Fruit fly (Drosophila melanogaster) whole organism, pupa: Measurements from ENCODE around the gene CycE.
"Not testable (repeated sequence)": the region's sequence is repeated elsewhere in the genome, so short reads cannot be mapped to it uniquely, and the experiment has no call there.

Source experiments
- CG14655 ChIP-seq: fragments of 200-800 bp; sonication (Bioruptor generic); optimal IDR thresholded peaks from 3 replicates; lab custom pipeline; 2017; ENCODE audit warnings: mild to moderate bottlenecking, missing biosample characterization, missing genetic modification reagents, missing genetic modification characterization
- CG32121 ChIP-seq: fragments of 200-800 bp; sonication (Bioruptor generic); IDR thresholded peaks from 2 replicates; pipeline ENCODE4 v1.3.6; 2022; ENCODE audit warnings: missing biosample characterization, missing genetic modification characterization
- CG8159 ChIP-seq: fragments of 200-800 bp; sonication (Bioruptor generic); optimal IDR thresholded peaks from 3 replicates; lab custom pipeline; 2018; ENCODE audit warnings: missing biosample characterization, mild to moderate bottlenecking, missing genetic modification characterization, moderate library complexity
- CG8301 ChIP-seq: fragments of 200-800 bp; sonication (Bioruptor generic); optimal IDR thresholded peaks from 2 replicates; lab custom pipeline; 2018; ENCODE audit warnings: missing biosample characterization, mild to moderate bottlenecking, missing genetic modification characterization
- D1 ChIP-seq: fragments of 200-800 bp; sonication (Bioruptor generic); optimal IDR thresholded peaks from 2 replicates; lab custom pipeline; 2018; ENCODE audit warnings: missing biosample characterization, mild to moderate bottlenecking, missing genetic modification characterization, moderate library complexity
- EcR ChIP-seq: fragments of 200-800 bp; sonication (Bioruptor generic); optimal IDR thresholded peaks from 3 replicates; lab custom pipeline; 2019; ENCODE audit warnings: missing biosample characterization, missing genetic modification characterization, mild to moderate bottlenecking, moderate library complexity, missing genetic modification reagents
- Pif1B ChIP-seq: fragments of 200-800 bp; sonication (Bioruptor generic); optimal IDR thresholded peaks from 3 replicates; lab custom pipeline; 2016; ENCODE audit warnings: missing biosample characterization, missing genetic modification characterization
- Snoo ChIP-seq: fragments of 200-800 bp; sonication (Bioruptor generic); optimal IDR thresholded peaks from 3 replicates; lab custom pipeline; 2017; ENCODE audit warnings: missing biosample characterization, mild to moderate bottlenecking, missing genetic modification characterization, inconsistent platforms
- fd96Ca ChIP-seq: fragments of 200-800 bp; sonication (Bioruptor generic); IDR thresholded peaks from 3 replicates; pipeline ENCODE4 v1.3.6; 2022; ENCODE audit warnings: missing biosample characterization, missing genetic modification characterization
- gl ChIP-seq: fragments of 200-800 bp; sonication (Bioruptor generic); optimal IDR thresholded peaks from 2 replicates; lab custom pipeline; 2018; ENCODE audit warnings: missing biosample characterization, mild to moderate bottlenecking, missing genetic modification characterization

The CycE gene

DNA sequence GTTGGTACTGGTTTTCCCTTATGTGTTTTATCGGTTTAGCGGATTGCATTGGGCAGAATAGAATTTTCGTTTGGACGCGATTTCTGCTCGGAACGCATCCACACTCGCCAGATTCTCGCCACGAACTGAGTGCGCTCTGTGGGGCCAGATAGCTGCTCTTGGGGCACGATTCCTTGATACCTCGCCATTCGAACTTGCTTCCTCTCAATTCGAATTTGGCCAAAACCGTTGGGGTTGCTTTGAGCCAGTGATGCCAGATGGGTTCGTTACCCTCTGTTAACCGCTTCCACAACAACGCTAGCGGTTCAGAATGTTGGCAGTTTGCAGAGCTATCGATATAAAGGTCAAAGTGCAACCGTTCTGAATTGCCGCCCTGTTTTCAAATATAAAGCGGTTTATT, 29.8 kb downstream of the CycE start, which contains the start of gene stol:
stol (minus strand) TSS at position 101 of the 400 bp plus-strand sequence.
- TF ChIP-seq CG32121 (GFP tag; lab: Robert Waterston, UW); Snoo (tag; lab: Kevin White, UChicago); CG8301 (tag; lab: Kevin White, UChicago): not testable (repeated sequence)

DNA sequence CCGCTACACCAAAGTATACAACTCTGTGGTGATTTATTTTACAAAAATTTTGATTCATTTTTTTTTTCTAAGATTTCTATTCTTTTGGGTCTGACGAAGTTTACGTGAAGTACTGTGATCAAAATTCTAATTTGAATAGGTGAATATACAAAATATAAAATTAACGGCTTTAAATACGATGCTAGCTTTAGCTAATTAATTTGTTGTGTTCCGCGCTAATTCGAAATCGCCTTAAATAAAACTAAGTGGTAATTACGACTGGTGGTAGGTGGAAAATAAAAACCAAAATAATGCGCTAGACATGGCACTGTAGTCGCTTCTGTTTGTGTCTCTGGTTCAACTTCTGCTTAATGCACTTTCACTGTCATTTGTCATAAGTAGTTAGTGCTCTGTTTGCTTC, 37.0 kb downstream of the CycE start, which contains the start of gene CG43924:
CG43924 (minus strand) TSS at position 101 of the 400 bp plus-strand sequence.
- not testable (repeated sequence) for TF ChIP-seq CG32121 (GFP tag; lab: Robert Waterston, UW); gl (tag; lab: Kevin White, UChicago); CG8301 (tag; lab: Kevin White, UChicago)

DNA sequence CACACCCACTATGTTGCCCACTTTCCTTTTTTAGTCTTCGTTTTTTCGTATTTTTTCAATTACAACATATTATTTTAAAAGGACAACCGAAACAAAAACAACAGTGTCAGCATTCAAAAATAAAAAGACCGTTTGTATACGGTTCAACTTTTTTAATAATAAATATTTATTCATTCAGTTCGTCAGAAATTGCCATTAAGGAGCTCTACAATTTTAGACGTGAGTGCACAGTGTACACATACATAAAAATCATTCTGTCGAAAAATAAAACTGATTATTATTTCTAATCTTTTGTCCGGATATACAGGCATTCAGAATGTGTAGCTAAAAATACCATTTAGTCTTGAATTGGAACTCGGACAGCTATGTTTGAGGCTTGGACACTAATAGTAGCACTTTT, 43.1 kb downstream of the CycE start, which contains the start of gene CG31827:
CG31827 (plus strand) TSS at position 301 of the 400 bp plus-strand sequence.
- TF ChIP-seq fd96Ca (GFP tag; lab: Robert Waterston, UW); Snoo (tag; lab: Kevin White, UChicago); CG14655 (GFP tag; lab: Kevin White, UChicago): not testable (repeated sequence)

DNA sequence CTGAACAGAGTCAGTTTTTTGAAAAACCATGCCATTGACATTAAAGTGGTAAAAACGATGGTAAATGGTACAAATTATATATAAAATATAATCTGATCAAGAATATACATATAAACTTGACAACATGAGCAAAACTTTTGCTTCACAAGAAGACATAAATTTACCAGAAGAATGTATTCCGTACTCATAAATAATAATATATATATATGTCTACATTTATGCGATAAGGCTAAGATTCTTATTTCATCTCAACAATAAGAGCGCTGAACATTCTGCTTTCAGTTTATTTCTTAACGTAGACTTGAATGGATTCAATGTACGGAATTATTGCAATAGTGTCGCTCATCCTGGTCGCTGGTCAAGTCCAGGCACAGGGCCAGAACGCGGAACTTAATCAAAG, 52.2 kb downstream of the CycE start, which contains the start of gene CG31780:
CG31780 (plus strand) TSS at position 301 of the 400 bp plus-strand sequence.
- TF ChIP-seq CG8159; EcR; CG32121 (GFP tag; lab: Robert Waterston, UW): not testable (repeated sequence)

DNA sequence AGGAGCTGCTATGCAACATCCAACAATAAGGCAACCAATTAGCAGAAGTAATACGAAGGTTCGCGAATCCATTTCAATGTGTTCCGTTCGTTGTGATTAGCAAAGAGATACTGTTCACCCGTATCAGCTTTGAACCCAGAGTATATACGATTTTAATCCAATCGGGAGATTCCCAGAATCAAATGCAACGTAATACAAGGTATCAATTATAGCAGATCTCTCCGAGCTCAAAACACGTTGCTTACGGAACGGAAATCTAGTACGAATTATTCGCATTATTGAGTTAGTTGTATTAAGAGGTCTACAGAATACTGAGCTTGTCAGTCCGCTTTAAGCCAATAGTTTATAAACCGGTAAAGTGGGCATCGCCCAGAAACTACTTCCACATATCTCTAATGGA, 53.6 kb downstream of the CycE start, which contains the start of gene CG44140:
CG44140 (minus strand) TSS at position 101 of the 400 bp plus-strand sequence.
- TF ChIP-seq Pif1B (GFP tag; lab: Kevin White, UChicago); D1 (tag; lab: Kevin White, UChicago); gl (tag; lab: Kevin White, UChicago): not testable (repeated sequence)
